Worm (Caenorhabditis elegans) whole organism, L4 larva: Measurements from ENCODE around the gene T23F11.6.

ENCODE experiments used
- D1046.2 ChIP-seq: fragments of 200-800 bp; sonication (Bioruptor generic); IDR thresholded peaks from 2 replicates; pipeline ENCODE4 v1.3.6; 2022; ENCODE audit warnings: missing genetic modification characterization, missing compliant biosample characterization
- F10B5.3 ChIP-seq: sonication (generic microtip); optimal IDR thresholded peaks from 2 replicates; lab custom pipeline; 2016; ENCODE audit warnings: mild to moderate bottlenecking, missing genetic modification characterization, missing compliant biosample characterization
- F26F4.8 ChIP-seq: fragments of 200-800 bp; sonication (Bioruptor generic); conservative IDR thresholded peaks from 2 replicates; pipeline ENCODE4 v1.3.6; 2022; ENCODE audit warnings: missing genetic modification characterization, missing compliant biosample characterization
- F44E2.7 ChIP-seq: fragments of 200-800 bp; sonication (Bioruptor generic); IDR thresholded peaks from 2 replicates; pipeline ENCODE4 v2.1.2; 2022; ENCODE audit warnings: missing genetic modification characterization, missing compliant biosample characterization
- T20F7.1 ChIP-seq: fragments of 200-800 bp; sonication (Bioruptor generic); optimal IDR thresholded peaks from 2 replicates; lab custom pipeline; 2018; ENCODE audit warnings: mild to moderate bottlenecking, missing genetic modification characterization, missing compliant biosample characterization
- T26A8.4 ChIP-seq: fragments of 200-800 bp; sonication (Bioruptor generic); IDR thresholded peaks from 2 replicates; pipeline ENCODE4 v1.3.6; 2022; ENCODE audit warnings: missing genetic modification characterization, missing compliant biosample characterization
- Y105C5A.15 ChIP-seq: fragments of 200-800 bp; sonication (Bioruptor generic); IDR thresholded peaks from 2 replicates; pipeline ENCODE4 v1.3.6; 2022; ENCODE audit warnings: missing genetic modification characterization, missing compliant biosample characterization
- Y48G9A.11 ChIP-seq: fragments of 200-800 bp; sonication (Bioruptor generic); IDR thresholded peaks from 2 replicates; pipeline ENCODE4 v1.3.6; 2022; ENCODE audit warnings: missing genetic modification reagents, missing genetic modification characterization, missing compliant biosample characterization
- Y5F2A.4 ChIP-seq: fragments of 200-800 bp; sonication (Bioruptor generic); optimal IDR thresholded peaks from 2 replicates; lab custom pipeline; 2018; ENCODE audit warnings: mild to moderate bottlenecking, missing genetic modification characterization, missing compliant biosample characterization
- ZK337.2 ChIP-seq: fragments of 200-800 bp; sonication (Bioruptor generic); IDR thresholded peaks from 2 replicates; pipeline ENCODE4 v1.3.6; 2022; ENCODE audit warnings: missing genetic modification reagents, missing genetic modification characterization, missing compliant biosample characterization
- aly-2 ChIP-seq: sonication (generic microtip); optimal IDR thresholded peaks from 2 replicates; lab custom pipeline; 2018; ENCODE audit warnings: missing biosample characterization, missing genetic modification characterization
- arid-1 ChIP-seq: fragments of 200-800 bp; sonication (Bioruptor generic); conservative IDR thresholded peaks from 2 replicates; pipeline ENCODE4 v1.3.6; 2022; ENCODE audit warnings: missing genetic modification reagents, missing genetic modification characterization, missing compliant biosample characterization
- ceh-20 ChIP-seq: fragments of 200-800 bp; sonication (Bioruptor generic); IDR thresholded peaks from 2 replicates; pipeline ENCODE4 v1.3.6; 2022; ENCODE audit warnings: missing genetic modification reagents, missing genetic modification characterization, missing compliant biosample characterization
- ceh-32 ChIP-seq: sonication (generic microtip); optimal IDR thresholded peaks from 2 replicates; lab custom pipeline; 2016; ENCODE audit warnings: mild to moderate bottlenecking, missing genetic modification characterization, missing compliant biosample characterization; ENCODE audit not compliant: poor library complexity
- ceh-82 ChIP-seq: sonication (generic microtip); optimal IDR thresholded peaks from 2 replicates; lab custom pipeline; 2017; ENCODE audit warnings: missing biosample characterization, missing genetic modification characterization
- ces-1 ChIP-seq: fragments of 150-350 bp; sonication (generic microtip); optimal IDR thresholded peaks from 4 replicates; lab custom pipeline; 2014; ENCODE audit warnings: missing biosample characterization, missing genetic modification reagents, missing genetic modification characterization
- cey-2 ChIP-seq: sonication (generic microtip); optimal IDR thresholded peaks from 3 replicates; lab custom pipeline; 2017; ENCODE audit warnings: missing genetic modification characterization, mild to moderate bottlenecking, missing compliant biosample characterization, antibody characterized with exemption, borderline replicate concordance; ENCODE audit not compliant: insufficient read depth
- ctbp-1 ChIP-seq: fragments of 200-800 bp; sonication (Bioruptor generic); IDR thresholded peaks from 2 replicates; pipeline ENCODE4 v1.3.6; 2022; ENCODE audit warnings: missing genetic modification reagents, missing genetic modification characterization, missing compliant biosample characterization
- daf-19 ChIP-seq: fragments of 200-800 bp; sonication (Bioruptor generic); conservative IDR thresholded peaks from 2 replicates; pipeline ENCODE4 v1.3.6; 2022; ENCODE audit warnings: missing genetic modification characterization, missing compliant biosample characterization
- daf-8 ChIP-seq: fragments of 200-800 bp; sonication (Bioruptor generic); IDR thresholded peaks from 2 replicates; pipeline ENCODE4 v1.3.6; 2022; ENCODE audit warnings: missing genetic modification characterization, missing compliant biosample characterization
- dpl-1 ChIP-seq: fragments of 150-350 bp; optimal IDR thresholded peaks from 2 replicates; lab custom pipeline; 2014; ENCODE audit warnings: missing biosample characterization, missing genetic modification reagents, missing genetic modification characterization
- dve-1 ChIP-seq: sonication (generic microtip); optimal IDR thresholded peaks from 2 replicates; lab custom pipeline; 2017; ENCODE audit warnings: antibody characterized with exemption, mild to moderate bottlenecking, missing genetic modification characterization, missing compliant biosample characterization; ENCODE audit not compliant: insufficient read depth
- fos-1 ChIP-seq: fragments of 150-350 bp; optimal IDR thresholded peaks from 2 replicates; lab custom pipeline; 2014; ENCODE audit warnings: missing biosample characterization, missing genetic modification characterization
- hlh-11 ChIP-seq: fragments of 200-800 bp; sonication (Bioruptor generic); optimal IDR thresholded peaks from 2 replicates; lab custom pipeline; 2018; ENCODE audit warnings: mild to moderate bottlenecking, missing genetic modification characterization, missing compliant biosample characterization
- hlh-30 ChIP-seq: sonication (generic microtip); optimal IDR thresholded peaks from 2 replicates; lab custom pipeline; 2017; ENCODE audit warnings: antibody characterized with exemption, mild to moderate bottlenecking, missing genetic modification characterization, missing compliant biosample characterization; ENCODE audit not compliant: insufficient read depth
- lim-7 ChIP-seq: fragments of 200-800 bp; sonication (Bioruptor generic); IDR thresholded peaks from 2 replicates; pipeline ENCODE4 v1.3.6; 2022; ENCODE audit warnings: missing genetic modification characterization, missing compliant biosample characterization
- lin-1 ChIP-seq: fragments of 200-800 bp; sonication (Bioruptor generic); IDR thresholded peaks from 2 replicates; pipeline ENCODE4 v1.3.6; 2022; ENCODE audit warnings: missing genetic modification reagents, missing genetic modification characterization, missing compliant biosample characterization
- lin-13 ChIP-seq: fragments of 150-350 bp; optimal IDR thresholded peaks from 2 replicates; lab custom pipeline; 2014; ENCODE audit warnings: missing biosample characterization, missing genetic modification reagents, missing genetic modification characterization
- lsy-2 ChIP-seq, 2 experiments: fragments of 150-350 bp in 1 of 2; sonication (generic microtip) in 1 of 2; optimal IDR thresholded peaks; 2 replicates each; lab custom pipeline; 2014 to 2017; ENCODE audit warnings: missing biosample characterization in 2 of 2, missing genetic modification characterization in 2 of 2
- madf-5 ChIP-seq, 2 experiments: fragments of 200-800 bp; sonication (Bioruptor generic); IDR thresholded peaks; 2 replicates each; pipeline ENCODE4 v1.3.6; 2022; ENCODE audit warnings: missing compliant biosample characterization in 2 of 2, missing genetic modification characterization in 2 of 2
- mdl-1 ChIP-seq, 2 experiments: fragments of 150-350 bp in 1 of 2; sonication (generic microtip) in 1 of 2; optimal IDR thresholded peaks; 2 replicates each; lab custom pipeline; 2014 to 2017; ENCODE audit warnings: missing biosample characterization in 2 of 2, missing genetic modification characterization in 2 of 2
- mep-1 ChIP-seq: fragments of 150-350 bp; sonication (generic microtip); optimal IDR thresholded peaks from 3 replicates; lab custom pipeline; 2014; ENCODE audit warnings: missing biosample characterization, missing genetic modification characterization
- mxl-2 ChIP-seq: fragments of 200-800 bp; sonication (Bioruptor generic); conservative IDR thresholded peaks from 2 replicates; pipeline ENCODE4 v1.3.6; 2022; ENCODE audit warnings: missing genetic modification reagents, missing genetic modification characterization, missing compliant biosample characterization
- nhr-102 ChIP-seq: sonication (generic microtip); optimal IDR thresholded peaks from 2 replicates; lab custom pipeline; 2016; ENCODE audit warnings: mild to moderate bottlenecking, missing genetic modification characterization, moderate library complexity, missing compliant biosample characterization
- nhr-25 ChIP-seq: sonication (generic microtip); optimal IDR thresholded peaks from 2 replicates; lab custom pipeline; 2017; ENCODE audit warnings: missing genetic modification characterization, mild to moderate bottlenecking, missing compliant biosample characterization, antibody characterized with exemption, moderate library complexity, borderline replicate concordance; ENCODE audit not compliant: insufficient read depth
- nhr-41 ChIP-seq: fragments of 200-800 bp; sonication (Bioruptor generic); IDR thresholded peaks from 2 replicates; pipeline ENCODE4 v1.3.6; 2022; ENCODE audit warnings: missing genetic modification reagents, missing genetic modification characterization, missing compliant biosample characterization
- nhr-76 ChIP-seq: fragments of 150-350 bp; optimal IDR thresholded peaks from 2 replicates; lab custom pipeline; 2014; ENCODE audit warnings: missing biosample characterization, missing genetic modification characterization
- nhr-77 ChIP-seq: fragments of 150-350 bp; optimal IDR thresholded peaks from 2 replicates; lab custom pipeline; 2014; ENCODE audit warnings: missing biosample characterization, missing genetic modification characterization
- pqm-1 ChIP-seq: sonication (generic microtip); optimal IDR thresholded peaks from 2 replicates; lab custom pipeline; 2017; ENCODE audit warnings: missing biosample characterization, missing genetic modification characterization
- saeg-2 ChIP-seq: fragments of 200-800 bp; sonication (Bioruptor generic); IDR thresholded peaks from 2 replicates; pipeline ENCODE4 v1.3.6; 2022; ENCODE audit warnings: missing genetic modification reagents, missing genetic modification characterization, missing compliant biosample characterization
- snpc-1.2 ChIP-seq: fragments of 200-800 bp; sonication (Bioruptor generic); IDR thresholded peaks from 2 replicates; pipeline ENCODE4 v1.3.6; 2022; ENCODE audit warnings: missing genetic modification reagents, missing genetic modification characterization, missing compliant biosample characterization
- spr-1 ChIP-seq: sonication (generic microtip); optimal IDR thresholded peaks from 2 replicates; lab custom pipeline; 2016; ENCODE audit warnings: mild to moderate bottlenecking, missing genetic modification characterization, missing compliant biosample characterization
- spr-3 ChIP-seq: fragments of 200-800 bp; sonication (Bioruptor generic); optimal IDR thresholded peaks from 2 replicates; lab custom pipeline; 2018; ENCODE audit warnings: mild to moderate bottlenecking, missing genetic modification characterization, missing compliant biosample characterization
- tag-97 ChIP-seq: fragments of 200-800 bp; sonication (Bioruptor generic); IDR thresholded peaks from 2 replicates; pipeline ENCODE4 v1.3.6; 2022; ENCODE audit warnings: missing genetic modification characterization, missing compliant biosample characterization
- unc-130 ChIP-seq: sonication (generic microtip); optimal IDR thresholded peaks from 2 replicates; lab custom pipeline; 2016; ENCODE audit warnings: missing genetic modification reagents, missing genetic modification characterization, missing compliant biosample characterization
- unc-39 ChIP-seq: sonication (generic microtip); optimal IDR thresholded peaks from 2 replicates; lab custom pipeline; 2017; ENCODE audit warnings: missing biosample characterization, missing genetic modification characterization
- zfp-2 ChIP-seq: sonication (generic microtip); optimal IDR thresholded peaks from 2 replicates; lab custom pipeline; 2016; ENCODE audit warnings: mild to moderate bottlenecking, missing genetic modification characterization, missing compliant biosample characterization
- zfp-3 ChIP-seq: fragments of 200-800 bp; sonication (Bioruptor generic); conservative IDR thresholded peaks from 2 replicates; pipeline ENCODE4 v1.3.6; 2022; ENCODE audit warnings: missing genetic modification reagents, missing genetic modification characterization, missing compliant biosample characterization
- ztf-11 ChIP-seq: fragments of 150-350 bp; optimal IDR thresholded peaks from 2 replicates; lab custom pipeline; 2014; ENCODE audit warnings: missing biosample characterization, missing genetic modification characterization
- ztf-7 ChIP-seq: fragments of 150-350 bp; optimal IDR thresholded peaks from 2 replicates; lab custom pipeline; 2014; ENCODE audit warnings: missing biosample characterization, missing genetic modification characterization

T23F11.6 gene

ce11 chrIII:4649811-4650544, 2.3 kb upstream of the T23F11.6 start, which contains the start of gene ppm-2 (continued):
- TF ChIP-seq snpc-1.2, result peak; percentile 46; the same call in 1 of the 2 replicates
- TF ChIP-seq ztf-11, result no peak
- TF ChIP-seq pqm-1 (tag; lab: Kevin White, UChicago), result no peak
- peak in 1 of 2 experiments; percentile 47 for TF ChIP-seq lsy-2 (tag; optimal IDR thresholded peaks at IDR 0.05; lab: Kevin White, UChicago)
- no peak for TF ChIP-seq T26A8.4 (GFP tag; lab: Robert Waterston, UW)
- TF ChIP-seq lin-13, result no peak
- no peak for TF ChIP-seq ZK337.2
- no peak for TF ChIP-seq ceh-82 (tag; lab: Kevin White, UChicago)
- TF ChIP-seq nhr-76 (tag; lab: Kevin White, UChicago), result no peak
- no peak for TF ChIP-seq Y5F2A.4 (GFP tag; lab: Kevin White, UChicago)
- TF ChIP-seq ztf-7, result no peak
- TF ChIP-seq ceh-32, result no peak
- TF ChIP-seq Y105C5A.15, result no peak
- TF ChIP-seq lim-7 (GFP tag; lab: Robert Waterston, UW), result no peak
- 0 out of 2 replicates have a peak, but pooled peaks have one; percentile 45 for TF ChIP-seq zfp-3 (GFP tag; lab: Robert Waterston, UW)
- TF ChIP-seq unc-39 (tag; lab: Kevin White, UChicago), result no peak
- no peak for TF ChIP-seq D1046.2 (GFP tag; lab: Robert Waterston, UW)
- TF ChIP-seq T20F7.1 (GFP tag; lab: Kevin White, UChicago), result no peak
- no peak for TF ChIP-seq nhr-41 (GFP tag; lab: Robert Waterston, UW)
- TF ChIP-seq nhr-102, result no peak
- TF ChIP-seq hlh-11 (tag; lab: Kevin White, UChicago), result peak; percentile 24
- no peak for TF ChIP-seq tag-97
- no peak for TF ChIP-seq nhr-25 (tag; lab: Kevin White, UChicago)
- TF ChIP-seq madf-5 (GFP tag; IDR thresholded peaks at IDR 0.05; lab: Robert Waterston, UW), result no peak
- TF ChIP-seq unc-130 (GFP tag; lab: Kevin White, UChicago), result peak; percentile 27
- TF ChIP-seq Y48G9A.11, result no peak
- no peak for TF ChIP-seq mxl-2 (GFP tag; lab: Robert Waterston, UW)
- TF ChIP-seq mdl-1 (tag; optimal IDR thresholded peaks at IDR 0.05; lab: Kevin White, UChicago), result peak in 1 of 2 experiments; percentile 10
- TF ChIP-seq daf-8 (GFP tag; lab: Robert Waterston, UW), result no peak
- no peak for TF ChIP-seq saeg-2 (GFP tag; lab: Robert Waterston, UW)
- TF ChIP-seq spr-3 (GFP tag; lab: Kevin White, UChicago), result no peak
- TF ChIP-seq nhr-77, result peak; percentile 14
- TF ChIP-seq F44E2.7 (GFP tag; lab: Robert Waterston, UW), result no peak
- no peak for TF ChIP-seq daf-19 (GFP tag; lab: Robert Waterston, UW)
- no peak for TF ChIP-seq cey-2 (tag; lab: Kevin White, UChicago)
- TF ChIP-seq spr-1 (tag; lab: Kevin White, UChicago), result no peak
- peak; percentile 73 for TF ChIP-seq hlh-30 (tag; lab: Kevin White, UChicago)
- no peak for TF ChIP-seq fos-1 (tag; lab: Kevin White, UChicago)
- TF ChIP-seq mep-1 (tag; lab: Kevin White, UChicago), result peak; percentile 13
- no peak for TF ChIP-seq ceh-20
- TF ChIP-seq lin-1 (GFP tag; lab: Robert Waterston, UW), result 0 out of 2 replicates have a peak, but pooled peaks have one; percentile 38
- no peak for TF ChIP-seq dpl-1 (GFP tag; lab: Kevin White, UChicago)
- peak; percentile 55 for TF ChIP-seq dve-1 (tag; lab: Kevin White, UChicago)
- TF ChIP-seq F10B5.3 (tag; lab: Kevin White, UChicago), result no peak
- TF ChIP-seq F26F4.8 (GFP tag; lab: Robert Waterston, UW), result no peak
- TF ChIP-seq arid-1 (GFP tag; lab: Robert Waterston, UW), result no peak
- no peak for TF ChIP-seq aly-2 (tag; lab: Kevin White, UChicago)
- no peak for TF ChIP-seq ctbp-1 (GFP tag; lab: Robert Waterston, UW)
- TF ChIP-seq zfp-2 (tag; lab: Kevin White, UChicago), result no peak
- TF ChIP-seq ces-1 (GFP tag; lab: Kevin White, UChicago), result no peak
